Worm (Caenorhabditis elegans) whole organism, L3 larva: Measurements from ENCODE around the gene baf-1.

ENCODE experiments used
- aly-2 ChIP-seq: fragments of 150-350 bp; optimal IDR thresholded peaks from 2 replicates; lab custom pipeline; 2014; ENCODE audit warnings: missing biosample characterization, missing genetic modification characterization
- ama-1 ChIP-seq: fragments of 150-350 bp; optimal IDR thresholded peaks from 2 replicates; lab custom pipeline; 2018
- ceh-28 ChIP-seq: fragments of 150-350 bp; optimal IDR thresholded peaks from 2 replicates; lab custom pipeline; 2014; ENCODE audit warnings: missing biosample characterization, missing genetic modification reagents, missing genetic modification characterization
- daf-12 ChIP-seq: fragments of 150-350 bp; optimal IDR thresholded peaks from 2 replicates; lab custom pipeline; 2014; ENCODE audit warnings: missing biosample characterization, missing genetic modification reagents, missing genetic modification characterization
- elt-1 ChIP-seq: fragments of 150-350 bp; optimal IDR thresholded peaks from 2 replicates; lab custom pipeline; 2014; ENCODE audit warnings: missing biosample characterization, missing genetic modification characterization
- nhr-25 ChIP-seq: sonication (generic microtip); optimal IDR thresholded peaks from 2 replicates; lab custom pipeline; 2017; ENCODE audit warnings: missing biosample characterization, missing genetic modification characterization
- pqm-1 ChIP-seq: fragments of 150-350 bp; optimal IDR thresholded peaks from 2 replicates; lab custom pipeline; 2017; ENCODE audit warnings: missing biosample characterization, missing genetic modification characterization, inconsistent platforms
- snpc-4 ChIP-seq: fragments of 150-350 bp; optimal IDR thresholded peaks from 2 replicates; lab custom pipeline; 2014; ENCODE audit warnings: missing biosample characterization, missing genetic modification characterization
- unc-62 ChIP-seq: fragments of 150-350 bp; sonication (generic microtip); optimal IDR thresholded peaks from 4 replicates; lab custom pipeline; 2014; ENCODE audit warnings: missing biosample characterization, missing genetic modification reagents, missing genetic modification characterization
- ztf-11 ChIP-seq: fragments of 150-350 bp; optimal IDR thresholded peaks from 2 replicates; lab custom pipeline; 2014; ENCODE audit warnings: missing biosample characterization, missing genetic modification characterization

DNA sequence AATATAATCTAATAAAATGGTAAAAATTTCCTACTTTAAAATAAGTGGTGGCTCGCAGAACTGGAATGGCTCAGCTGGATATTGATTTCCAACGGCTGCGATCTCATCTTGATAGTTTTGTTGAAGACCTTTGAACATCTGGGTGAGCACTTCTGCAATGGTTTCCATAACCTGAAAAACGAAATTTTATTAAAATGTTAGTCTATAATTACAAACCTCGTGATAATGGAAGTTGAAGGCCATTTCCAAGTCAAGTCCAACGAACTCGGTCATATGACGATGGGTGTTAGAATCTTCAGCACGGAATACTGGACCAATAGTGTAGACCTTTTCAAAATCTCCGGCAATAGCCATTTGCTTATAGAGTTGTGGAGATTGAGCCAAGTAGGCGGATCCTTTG is 22.5 kb downstream of the baf-1 start:
- TF ChIP-seq snpc-4 (tag; lab: Kevin White, UChicago) (no peak), pqm-1 (tag; lab: Kevin White, UChicago) (no peak), ztf-11 (tag; lab: Kevin White, UChicago) (no peak), unc-62 (GFP tag; lab: Kevin White, UChicago) (no peak), ama-1 (lab: Kevin White, UChicago) (no peak), ceh-28 (no peak), aly-2 (tag; lab: Kevin White, UChicago) (no peak), daf-12 (tag; lab: Kevin White, UChicago) (no peak), nhr-25 (tag; lab: Kevin White, UChicago) (no peak), elt-1 (tag; lab: Kevin White, UChicago) (no peak)
